Worm (Caenorhabditis elegans) whole organism, L2 larva: Measurements from ENCODE around the gene Y43B11AL.1.

Source experiments
- R02D3.7 ChIP-seq: fragments of 150-350 bp; optimal IDR thresholded peaks from 2 replicates; lab custom pipeline; 2014; ENCODE audit warnings: missing biosample characterization, missing genetic modification characterization
- blmp-1 ChIP-seq: sonication (generic microtip); optimal IDR thresholded peaks from 2 replicates; lab custom pipeline; 2017; ENCODE audit warnings: missing genetic modification characterization, mild to moderate bottlenecking, missing compliant biosample characterization, antibody characterized with exemption, moderate library complexity; ENCODE audit not compliant: insufficient read depth
- ceh-16 ChIP-seq: fragments of 150-350 bp; optimal IDR thresholded peaks from 2 replicates; lab custom pipeline; 2014; ENCODE audit warnings: missing biosample characterization, missing genetic modification characterization
- ceh-82 ChIP-seq: fragments of 150-350 bp; optimal IDR thresholded peaks from 2 replicates; lab custom pipeline; 2014; ENCODE audit warnings: missing biosample characterization, missing genetic modification characterization
- elt-3 ChIP-seq: sonication (generic microtip); optimal IDR thresholded peaks from 2 replicates; lab custom pipeline; 2017; ENCODE audit warnings: missing biosample characterization, missing genetic modification characterization
- fos-1 ChIP-seq: fragments of 150-350 bp; optimal IDR thresholded peaks from 2 replicates; lab custom pipeline; 2014; ENCODE audit warnings: missing biosample characterization, missing genetic modification characterization
- lin-13 ChIP-seq: fragments of 150-350 bp; optimal IDR thresholded peaks from 2 replicates; lab custom pipeline; 2014; ENCODE audit warnings: missing biosample characterization, missing genetic modification reagents, missing genetic modification characterization
- lin-39 ChIP-seq: fragments of 150-350 bp; optimal IDR thresholded peaks from 2 replicates; lab custom pipeline; 2014; ENCODE audit warnings: missing biosample characterization, missing genetic modification reagents, missing genetic modification characterization
- lsy-2 ChIP-seq, 2 experiments: fragments of 150-350 bp in 1 of 2; sonication (generic microtip) in 1 of 2; optimal IDR thresholded peaks; 2 replicates each; lab custom pipeline; 2014 to 2017; ENCODE audit warnings: missing biosample characterization in 2 of 2, missing genetic modification characterization in 2 of 2
- nhr-11 ChIP-seq: fragments of 150-350 bp; optimal IDR thresholded peaks from 2 replicates; lab custom pipeline; 2014; ENCODE audit warnings: missing biosample characterization, missing genetic modification characterization
- unc-39 ChIP-seq: fragments of 150-350 bp; optimal IDR thresholded peaks from 2 replicates; lab custom pipeline; 2014; ENCODE audit warnings: missing biosample characterization, missing genetic modification characterization
- unc-62 ChIP-seq: fragments of 150-350 bp; optimal IDR thresholded peaks from 2 replicates; lab custom pipeline; 2014; ENCODE audit warnings: missing biosample characterization, missing genetic modification reagents, missing genetic modification characterization
- ztf-11 ChIP-seq: sonication (generic microtip); optimal IDR thresholded peaks from 2 replicates; lab custom pipeline; 2017; ENCODE audit warnings: missing biosample characterization, missing genetic modification characterization

ce11 chrIV:7031019-7031418, 34.1 kb upstream of the Y43B11AL.1 start:
- TF ChIP-seq lin-13 (no peak), unc-62 (GFP tag; lab: Kevin White, UChicago) (no peak), unc-39 (tag; lab: Kevin White, UChicago) (no peak), elt-3 (tag; lab: Kevin White, UChicago) (no peak), ztf-11 (tag; lab: Kevin White, UChicago) (no peak), ceh-82 (no peak), ceh-16 (tag; lab: Kevin White, UChicago) (no peak), R02D3.7 (tag; lab: Kevin White, UChicago) (no peak), lin-39 (tag; lab: Kevin White, UChicago) (no peak), nhr-11 (no peak), fos-1 (no peak), blmp-1 (tag; lab: Kevin White, UChicago) (no peak), lsy-2 (tag; optimal IDR thresholded peaks at IDR 0.05; lab: Kevin White, UChicago) (no peak)
